Fruit fly (Drosophila melanogaster) whole organism, pupa: Measurements from ENCODE around the gene CG32801.

Source experiments
- CG10348 ChIP-seq: fragments of 200-800 bp; sonication (Bioruptor generic); IDR thresholded peaks from 2 replicates; pipeline ENCODE4 v1.3.6; 2022; ENCODE audit warnings: missing biosample characterization, missing genetic modification characterization
- CG13204 ChIP-seq: fragments of 200-800 bp; sonication (Bioruptor generic); optimal IDR thresholded peaks from 2 replicates; lab custom pipeline; 2018; ENCODE audit warnings: missing biosample characterization, mild to moderate bottlenecking, missing genetic modification characterization, moderate library complexity
- CG15710 ChIP-seq: fragments of 200-800 bp; sonication (Bioruptor generic); optimal IDR thresholded peaks from 2 replicates; lab custom pipeline; 2018; ENCODE audit warnings: missing biosample characterization, mild to moderate bottlenecking, missing genetic modification characterization, moderate library complexity
- D1 ChIP-seq: fragments of 200-800 bp; sonication (Bioruptor generic); optimal IDR thresholded peaks from 2 replicates; lab custom pipeline; 2018; ENCODE audit warnings: missing biosample characterization, mild to moderate bottlenecking, missing genetic modification characterization, moderate library complexity
- EcR ChIP-seq: fragments of 200-800 bp; sonication (Bioruptor generic); optimal IDR thresholded peaks from 3 replicates; lab custom pipeline; 2019; ENCODE audit warnings: missing biosample characterization, missing genetic modification characterization, mild to moderate bottlenecking, moderate library complexity, missing genetic modification reagents
- Snoo ChIP-seq: fragments of 200-800 bp; sonication (Bioruptor generic); optimal IDR thresholded peaks from 3 replicates; lab custom pipeline; 2017; ENCODE audit warnings: missing biosample characterization, mild to moderate bottlenecking, missing genetic modification characterization, inconsistent platforms
- fd96Ca ChIP-seq: fragments of 200-800 bp; sonication (Bioruptor generic); IDR thresholded peaks from 3 replicates; pipeline ENCODE4 v1.3.6; 2022; ENCODE audit warnings: missing biosample characterization, missing genetic modification characterization
- rn ChIP-seq: fragments of 200-800 bp; sonication (Bioruptor generic); IDR thresholded peaks from 2 replicates; pipeline ENCODE4 v1.3.6; 2022; ENCODE audit warnings: missing biosample characterization, missing genetic modification characterization

DNA sequence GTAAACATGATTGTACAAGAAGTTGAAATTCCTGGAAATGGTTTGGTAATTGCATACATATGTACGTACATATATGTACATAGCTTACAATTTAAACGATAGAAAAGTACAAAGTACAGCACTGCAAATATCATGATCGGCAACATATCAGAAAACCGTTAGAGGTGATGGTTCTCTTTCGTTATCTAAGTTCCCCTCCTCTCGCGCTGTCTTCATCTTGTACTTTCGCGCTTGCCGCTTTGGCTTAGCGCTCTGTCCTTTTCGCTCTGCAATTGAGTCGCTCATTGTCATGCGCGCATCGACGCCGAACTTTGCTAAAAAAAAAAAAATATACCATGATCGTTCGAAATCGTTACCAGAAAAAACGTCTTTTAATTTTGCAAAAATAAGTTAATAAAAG lies 991 bp upstream of the CG32801 start:
- TF ChIP-seq Snoo (tag; lab: Kevin White, UChicago) (no peak), fd96Ca (no peak), rn (GFP tag; lab: Robert Waterston, UW) (no peak), CG13204 (no peak), CG10348 (GFP tag; lab: Robert Waterston, UW) (no peak), CG15710 (tag; lab: Kevin White, UChicago) (no peak), EcR (GFP tag; lab: Kevin White, UChicago) (no peak), D1 (tag; lab: Kevin White, UChicago) (no peak)
